Worm (Caenorhabditis elegans): ENCODE measurements around the gene srj-4.

srj-4 gene

DNA sequence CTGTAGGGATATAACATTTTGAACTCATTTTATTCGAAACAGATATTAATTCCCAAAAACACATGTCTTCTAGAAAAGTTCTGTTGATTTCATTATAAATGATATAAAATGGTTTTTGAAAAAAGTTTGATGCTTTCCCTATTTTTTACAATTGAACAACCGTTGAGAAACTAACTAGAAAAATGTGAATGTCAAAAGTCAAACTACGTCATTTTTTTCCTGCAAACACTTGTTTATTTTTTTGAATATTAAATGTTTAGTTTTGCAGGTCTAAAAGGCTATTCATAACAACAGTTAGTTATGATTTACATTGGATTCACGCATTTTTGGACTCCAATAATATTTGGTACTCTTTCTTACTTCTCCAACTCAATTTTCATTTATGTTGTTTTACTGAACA, at the start of gene srj-4:
TSS of gene srj-4 (plus strand) at position 301 of the 400 bp plus-strand sequence.
- TF ChIP-seq K11D2.4 (GFP tag; IDR thresholded peaks at IDR 0.05) (no peak), cebp-2 (GFP tag; IDR thresholded peaks at IDR 0.05) (no peak), C06A6.2 (GFP tag; conservative IDR thresholded peaks at IDR 0.05) (no peak), lir-1 (GFP tag; conservative IDR thresholded peaks at IDR 0.05) (no peak), sdz-38 (tag; optimal IDR thresholded peaks at IDR 0.05) (no peak), hmg-1.2 (GFP tag; IDR thresholded peaks at IDR 0.05) (no peak), snpc-3.4 (tag; optimal IDR thresholded peaks at IDR 0.05) (no peak), Y79H2A.3 (GFP tag; conservative IDR thresholded peaks at IDR 0.05) (no peak), ztf-28 (GFP tag; IDR thresholded peaks at IDR 0.05) (no peak), dox-1 (GFP tag; IDR thresholded peaks at IDR 0.05) (no peak), dpl-1 (GFP tag; optimal IDR thresholded peaks at IDR 0.05) (no peak), akir-1 (GFP tag; optimal IDR thresholded peaks at IDR 0.05) (no peak), aptf-3 (GFP tag; IDR thresholded peaks at IDR 0.05) (no peak), hlh-12 (tag; optimal IDR thresholded peaks at IDR 0.05) (no peak), B0019.2 (GFP tag; conservative IDR thresholded peaks at IDR 0.05) (no peak), madf-6 (GFP tag; IDR thresholded peaks at IDR 0.05) (no peak), pbrm-1 (GFP tag; IDR thresholded peaks at IDR 0.05) (no peak), pha-4 (tag; optimal IDR thresholded peaks at IDR 0.05) (no peak), ztf-18 (tag; optimal IDR thresholded peaks at IDR 0.05) (no peak)

- peak; percentile 70 for TF ChIP-seq nhr-80 (tag; optimal IDR thresholded peaks at IDR 0.05)
- no peak for TF ChIP-seq F22D6.2 (tag; optimal IDR thresholded peaks at IDR 0.05)
Measured at ce11 chrV:12113726-12114125, 49.3 kb upstream of the srj-4 start.

- TF ChIP-seq ZK185.1 (tag; optimal IDR thresholded peaks at IDR 0.05; ENCODE audit: poor library complexity, severe bottlenecking) (no peak), ztf-22 (GFP tag; optimal IDR thresholded peaks at IDR 0.05) (no peak), aptf-2 (GFP tag; conservative IDR thresholded peaks at IDR 0.05) (no peak), die-1 (tag; optimal IDR thresholded peaks at IDR 0.05) (no peak), F52B5.7 (tag; optimal IDR thresholded peaks at IDR 0.05) (no peak), unc-62 (GFP tag; optimal IDR thresholded peaks at IDR 0.05) (no peak), lag-1 (GFP tag; IDR thresholded peaks at IDR 0.05) (no peak), ekl-4 (GFP tag; IDR thresholded peaks at IDR 0.05) (no peak), nhr-179 (tag; optimal IDR thresholded peaks at IDR 0.05) (no peak), nhr-120 (GFP tag; IDR thresholded peaks at IDR 0.05) (no peak), dpl-1 (GFP tag; optimal IDR thresholded peaks at IDR 0.05) (no peak), fkh-3 (tag; optimal IDR thresholded peaks at IDR 0.05) (no peak), hmg-1.2 (GFP tag; IDR thresholded peaks at IDR 0.05) (no peak), rcor-1 (GFP tag; IDR thresholded peaks at IDR 0.05) (no peak), bed-2 (GFP tag; IDR thresholded peaks at IDR 0.05) (no peak), F10E7.11 (tag; optimal IDR thresholded peaks at IDR 0.05) (no peak), rpc-1 (optimal IDR thresholded peaks at IDR 0.05) (no peak), rpc-1 (tag; optimal IDR thresholded peaks at IDR 0.05) (no peak), lin-54 (GFP tag; optimal IDR thresholded peaks at IDR 0.05) (no peak)
Measured at ce11 chrV:12114693-12115092, 48.3 kb upstream of the srj-4 start, which contains the start of gene spin-1. spin-1 (plus strand) TSS chrV:12114993.

- TF ChIP-seq atf-7 (tag; optimal IDR thresholded peaks at IDR 0.05): no peak
- no peak for TF ChIP-seq pha-4 (tag; optimal IDR thresholded peaks at IDR 0.05)
- TF ChIP-seq unc-130 (GFP tag; optimal IDR thresholded peaks at IDR 0.05): no peak
- no peak for TF ChIP-seq egl-18 (GFP tag; IDR thresholded peaks at IDR 0.05)
- no peak for TF ChIP-seq snpc-1.1 (tag; optimal IDR thresholded peaks at IDR 0.05; ENCODE audit: insufficient read depth)
- peak; percentile 27 for TF ChIP-seq nhr-80 (tag; optimal IDR thresholded peaks at IDR 0.05)
- TF ChIP-seq hmg-20 (GFP tag; IDR thresholded peaks at IDR 0.05): no peak
Measured at ce11 chrV:12115150-12115549, 47.9 kb upstream of the srj-4 start.
